Worm (Caenorhabditis elegans) whole organism, L4 larva: ENCODE results near the gene Y110A2AL.9.

Experiments
- ZK546.5 ChIP-seq, 2 experiments: sonication (generic microtip); optimal IDR thresholded peaks; 2 replicates each; lab custom pipeline; 2017; ENCODE audit warnings: missing biosample characterization in 2 of 2, missing genetic modification characterization in 2 of 2
- ama-1 ChIP-seq: fragments of 150-350 bp; optimal IDR thresholded peaks from 2 replicates; lab custom pipeline; 2014; ENCODE audit warnings: inconsistent platforms, mixed read lengths
- arid-1 ChIP-seq: fragments of 200-800 bp; sonication (Bioruptor generic); conservative IDR thresholded peaks from 2 replicates; pipeline ENCODE4 v1.3.6; 2022; ENCODE audit warnings: missing genetic modification reagents, missing genetic modification characterization, missing compliant biosample characterization
- ceh-82 ChIP-seq: sonication (generic microtip); optimal IDR thresholded peaks from 2 replicates; lab custom pipeline; 2017; ENCODE audit warnings: missing biosample characterization, missing genetic modification characterization
- daf-8 ChIP-seq: fragments of 200-800 bp; sonication (Bioruptor generic); IDR thresholded peaks from 2 replicates; pipeline ENCODE4 v1.3.6; 2022; ENCODE audit warnings: missing genetic modification characterization, missing compliant biosample characterization
- lin-1 ChIP-seq: fragments of 200-800 bp; sonication (Bioruptor generic); IDR thresholded peaks from 2 replicates; pipeline ENCODE4 v1.3.6; 2022; ENCODE audit warnings: missing genetic modification reagents, missing genetic modification characterization, missing compliant biosample characterization
- lin-39 ChIP-seq: fragments of 150-350 bp; optimal IDR thresholded peaks from 2 replicates; lab custom pipeline; 2014; ENCODE audit warnings: missing biosample characterization, missing genetic modification reagents, missing genetic modification characterization
- nhr-25 ChIP-seq: sonication (generic microtip); optimal IDR thresholded peaks from 2 replicates; lab custom pipeline; 2017; ENCODE audit warnings: missing genetic modification characterization, mild to moderate bottlenecking, missing compliant biosample characterization, antibody characterized with exemption, moderate library complexity, borderline replicate concordance; ENCODE audit not compliant: insufficient read depth
- saeg-2 ChIP-seq: fragments of 200-800 bp; sonication (Bioruptor generic); IDR thresholded peaks from 2 replicates; pipeline ENCODE4 v1.3.6; 2022; ENCODE audit warnings: missing genetic modification reagents, missing genetic modification characterization, missing compliant biosample characterization
- snpc-4 ChIP-seq: fragments of 150-350 bp; optimal IDR thresholded peaks from 2 replicates; lab custom pipeline; 2014; ENCODE audit warnings: missing biosample characterization, missing genetic modification characterization
- spr-3 ChIP-seq: fragments of 200-800 bp; sonication (Bioruptor generic); optimal IDR thresholded peaks from 2 replicates; lab custom pipeline; 2018; ENCODE audit warnings: mild to moderate bottlenecking, missing genetic modification characterization, missing compliant biosample characterization
- tag-97 ChIP-seq: fragments of 200-800 bp; sonication (Bioruptor generic); IDR thresholded peaks from 2 replicates; pipeline ENCODE4 v1.3.6; 2022; ENCODE audit warnings: missing genetic modification characterization, missing compliant biosample characterization

ce11 chrII:2894295-2894694, 27.9 kb upstream of the Y110A2AL.9 start, which contains the start of gene sqv-2:
- TF ChIP-seq tag-97 (GFP tag; lab: Robert Waterston, UW), result no peak
- TF ChIP-seq arid-1 (GFP tag; lab: Robert Waterston, UW), result no peak
- TF ChIP-seq ZK546.5 (tag; optimal IDR thresholded peaks at IDR 0.05; lab: Kevin White, UChicago), result no peak
- no peak for TF ChIP-seq snpc-4 (tag; lab: Kevin White, UChicago)
- TF ChIP-seq lin-39, result no peak
- TF ChIP-seq ama-1 (lab: Kevin White, UChicago), result no peak
- TF ChIP-seq daf-8 (GFP tag; lab: Robert Waterston, UW), result no peak
- no peak for TF ChIP-seq lin-1 (GFP tag; lab: Robert Waterston, UW)
- TF ChIP-seq ceh-82 (tag; lab: Kevin White, UChicago), result no peak
- no peak for TF ChIP-seq spr-3
- TF ChIP-seq saeg-2 (GFP tag; lab: Robert Waterston, UW), result no peak
- no peak for TF ChIP-seq nhr-25 (tag; lab: Kevin White, UChicago)
